Fruit fly (Drosophila melanogaster) whole organism, embryonic: ENCODE measurements around the gene Cpr11A.

Source experiments
- Atf-2 ChIP-seq: fragments of 200-800 bp; sonication (Bioruptor generic); optimal IDR thresholded peaks from 2 replicates; lab custom pipeline; 2016; ENCODE audit warnings: missing biosample characterization, missing genetic modification characterization
- Atf3 ChIP-seq: fragments of 200-800 bp; sonication (Bioruptor generic); optimal IDR thresholded peaks from 3 replicates; lab custom pipeline; 2016; ENCODE audit warnings: missing biosample characterization, missing genetic modification characterization
- B-H1 ChIP-seq: fragments of 200-800 bp; sonication (Bioruptor generic); IDR thresholded peaks from 3 replicates; pipeline ENCODE4 v1.3.6; 2022; ENCODE audit warnings: missing biosample characterization, missing genetic modification characterization
- CG10543 ChIP-seq: fragments of 200-800 bp; sonication (Bioruptor generic); optimal IDR thresholded peaks from 3 replicates; lab custom pipeline; 2017; ENCODE audit warnings: missing biosample characterization, mild to moderate bottlenecking, missing genetic modification characterization, moderate library complexity
- CG15011 ChIP-seq: fragments of 200-800 bp; sonication (Bioruptor generic); optimal IDR thresholded peaks from 3 replicates; lab custom pipeline; 2018; ENCODE audit warnings: missing biosample characterization, mild to moderate bottlenecking, missing genetic modification characterization
- CG16813 ChIP-seq: fragments of 200-800 bp; sonication (Bioruptor generic); IDR thresholded peaks from 3 replicates; pipeline ENCODE4 v1.3.6; 2022; ENCODE audit warnings: missing biosample characterization, missing genetic modification characterization; ENCODE audit not compliant: partially characterized antibody
- CG17568 ChIP-seq: fragments of 200-800 bp; sonication (Bioruptor generic); optimal IDR thresholded peaks from 2 replicates; lab custom pipeline; 2018; ENCODE audit warnings: missing biosample characterization, mild to moderate bottlenecking, missing genetic modification characterization, moderate library complexity
- CG17612 ChIP-seq: fragments of 200-800 bp; sonication (Bioruptor generic); IDR thresholded peaks from 2 replicates; pipeline ENCODE4 v1.3.6; 2022; ENCODE audit warnings: missing biosample characterization, missing genetic modification characterization
- CG2129 ChIP-seq: fragments of 200-800 bp; sonication (Bioruptor generic); IDR thresholded peaks from 2 replicates; pipeline ENCODE4 v1.3.6; 2022; ENCODE audit warnings: missing biosample characterization, missing genetic modification characterization; ENCODE audit not compliant: partially characterized antibody
- CG2889 ChIP-seq: fragments of 200-800 bp; sonication (Bioruptor generic); IDR thresholded peaks from 3 replicates; pipeline ENCODE4 v1.3.6; 2022; ENCODE audit warnings: missing biosample characterization, missing genetic modification characterization
- CG31365 ChIP-seq: fragments of 200-800 bp; sonication (Bioruptor generic); optimal IDR thresholded peaks from 2 replicates; lab custom pipeline; 2018; ENCODE audit warnings: missing biosample characterization, mild to moderate bottlenecking, missing genetic modification characterization
- CG3163 ChIP-seq: fragments of 200-800 bp; sonication (Bioruptor generic); optimal IDR thresholded peaks from 3 replicates; lab custom pipeline; 2016; ENCODE audit warnings: missing biosample characterization, missing genetic modification characterization
- CG33557 ChIP-seq: fragments of 200-800 bp; sonication (Bioruptor generic); optimal IDR thresholded peaks from 2 replicates; lab custom pipeline; 2019; ENCODE audit warnings: missing biosample characterization, mild to moderate bottlenecking, missing genetic modification characterization, moderate library complexity
- CG34422 ChIP-seq: fragments of 200-800 bp; sonication (Bioruptor generic); IDR thresholded peaks from 3 replicates; pipeline ENCODE4 v1.3.6; 2022; ENCODE audit warnings: missing biosample characterization, missing genetic modification characterization
- CG4404 ChIP-seq: fragments of 200-800 bp; sonication (Bioruptor generic); IDR thresholded peaks from 2 replicates; pipeline ENCODE4 v1.3.6; 2022; ENCODE audit warnings: missing biosample characterization, missing genetic modification characterization
- CG5953 ChIP-seq: fragments of 200-800 bp; sonication (Bioruptor generic); IDR thresholded peaks from 2 replicates; pipeline ENCODE4 v1.3.6; 2022; ENCODE audit warnings: missing biosample characterization, missing genetic modification characterization
- CG6654 ChIP-seq: fragments of 200-800 bp; sonication (Bioruptor generic); optimal IDR thresholded peaks from 2 replicates; lab custom pipeline; 2017; ENCODE audit warnings: missing biosample characterization, mild to moderate bottlenecking, missing genetic modification characterization
- CG8944 ChIP-seq: fragments of 200-800 bp; sonication (Bioruptor generic); optimal IDR thresholded peaks from 3 replicates; lab custom pipeline; 2016; ENCODE audit warnings: missing biosample characterization, missing genetic modification characterization
- Dek ChIP-seq: fragments of 200-800 bp; sonication (Bioruptor generic); optimal IDR thresholded peaks from 3 replicates; lab custom pipeline; 2019; ENCODE audit warnings: missing biosample characterization, mild to moderate bottlenecking, missing genetic modification characterization, moderate library complexity
- Doc2 ChIP-seq: fragments of 200-800 bp; sonication (Bioruptor generic); IDR thresholded peaks from 2 replicates; pipeline ENCODE4 v1.3.6; 2022; ENCODE audit warnings: missing biosample characterization, missing genetic modification characterization
- E2f2 ChIP-seq: fragments of 200-800 bp; sonication (Bioruptor generic); IDR thresholded peaks from 2 replicates; pipeline ENCODE4 v1.3.6; 2022; ENCODE audit warnings: missing biosample characterization, missing genetic modification characterization
- Hey ChIP-seq: fragments of 200-800 bp; sonication (Bioruptor generic); optimal IDR thresholded peaks from 3 replicates; lab custom pipeline; 2018; ENCODE audit warnings: missing biosample characterization, mild to moderate bottlenecking, missing genetic modification characterization
- Hr51 ChIP-seq, 2 experiments: fragments of 200-800 bp; sonication (Bioruptor generic); optimal IDR thresholded peaks; 2 replicates in 1 of 2; 3 replicates in 1 of 2; lab custom pipeline; 2016 to 2018; ENCODE audit warnings: missing biosample characterization in 2 of 2, missing genetic modification characterization in 2 of 2, mild to moderate bottlenecking in 1 of 2, moderate library complexity in 1 of 2
- Jarid2 ChIP-seq: fragments of 200-800 bp; sonication (Bioruptor generic); optimal IDR thresholded peaks from 3 replicates; lab custom pipeline; 2017; ENCODE audit warnings: mild to moderate bottlenecking, missing biosample characterization, missing genetic modification reagents, missing genetic modification characterization
- Mad ChIP-seq: fragments of 200-800 bp; sonication (Bioruptor generic); optimal IDR thresholded peaks from 2 replicates; lab custom pipeline; 2016; ENCODE audit warnings: missing biosample characterization, missing genetic modification characterization
- NfI ChIP-seq: fragments of 200-800 bp; sonication (Bioruptor generic); optimal IDR thresholded peaks from 3 replicates; lab custom pipeline; 2018; ENCODE audit warnings: missing biosample characterization, mild to moderate bottlenecking, missing genetic modification characterization, moderate library complexity
- Rfx ChIP-seq: fragments of 200-800 bp; sonication (Bioruptor generic); IDR thresholded peaks from 2 replicates; pipeline ENCODE4 v1.3.6; 2022; ENCODE audit warnings: missing biosample characterization, missing genetic modification characterization
- Sox100B ChIP-seq: fragments of 200-800 bp; sonication (Bioruptor generic); optimal IDR thresholded peaks from 3 replicates; lab custom pipeline; 2018; ENCODE audit warnings: missing biosample characterization, mild to moderate bottlenecking, missing genetic modification characterization
- Spps ChIP-seq: fragments of 200-800 bp; sonication (Bioruptor generic); optimal IDR thresholded peaks from 2 replicates; lab custom pipeline; 2018; ENCODE audit warnings: missing biosample characterization, mild to moderate bottlenecking, missing genetic modification characterization
- Trl ChIP-seq, 3 experiments: fragments of >200 bp in 2 of 3; fragments of 200-800 bp in 1 of 3; sonication (Bioruptor generic) in 1 of 3; optimal IDR thresholded peaks; 2 replicates in 1 of 3; 3 replicates in 2 of 3; lab custom pipeline; 2016 to 2017; ENCODE audit warnings: missing biosample characterization in 1 of 3, missing genetic modification characterization in 1 of 3
- ash1 ChIP-seq: fragments of 200-800 bp; sonication (Bioruptor generic); optimal IDR thresholded peaks from 2 replicates; lab custom pipeline; 2018; ENCODE audit warnings: missing biosample characterization, mild to moderate bottlenecking, missing genetic modification characterization
- cato ChIP-seq: fragments of 200-800 bp; sonication (Bioruptor generic); optimal IDR thresholded peaks from 2 replicates; lab custom pipeline; 2016; ENCODE audit warnings: missing biosample characterization, missing genetic modification characterization, borderline replicate concordance
- caup ChIP-seq: fragments of 200-800 bp; sonication (Bioruptor generic); optimal IDR thresholded peaks from 3 replicates; lab custom pipeline; 2017; ENCODE audit warnings: missing biosample characterization, mild to moderate bottlenecking, missing genetic modification characterization, moderate library complexity; ENCODE audit not compliant: severe bottlenecking
- cg ChIP-seq: fragments of 200-800 bp; sonication (Bioruptor generic); optimal IDR thresholded peaks from 3 replicates; lab custom pipeline; 2019; ENCODE audit warnings: missing biosample characterization, mild to moderate bottlenecking, missing genetic modification characterization, moderate library complexity
- chinmo ChIP-seq: fragments of 200-800 bp; sonication (Bioruptor generic); IDR thresholded peaks from 4 replicates; pipeline ENCODE4 v1.3.6; 2022; ENCODE audit warnings: missing biosample characterization, missing genetic modification characterization; ENCODE audit not compliant: partially characterized antibody
- corto ChIP-seq: fragments of 200-800 bp; sonication (Bioruptor generic); optimal IDR thresholded peaks from 2 replicates; lab custom pipeline; 2016; ENCODE audit warnings: missing biosample characterization, mild to moderate bottlenecking, missing genetic modification characterization, moderate library complexity
- crp ChIP-seq, 2 experiments: fragments of 200-800 bp; sonication (Bioruptor generic); optimal IDR thresholded peaks; 2 replicates in 1 of 2; 3 replicates in 1 of 2; lab custom pipeline; 2017; ENCODE audit warnings: missing biosample characterization in 2 of 2, missing genetic modification characterization in 2 of 2, mild to moderate bottlenecking in 1 of 2, moderate library complexity in 1 of 2
- fd64A ChIP-seq: fragments of 200-800 bp; sonication (Bioruptor generic); optimal IDR thresholded peaks from 3 replicates; lab custom pipeline; 2018; ENCODE audit warnings: missing biosample characterization, mild to moderate bottlenecking, missing genetic modification characterization
- fru ChIP-seq: fragments of >200 bp; optimal IDR thresholded peaks from 2 replicates; lab custom pipeline; 2017
- h ChIP-seq: fragments of >200 bp; optimal IDR thresholded peaks from 2 replicates; lab custom pipeline; 2017
- hbn ChIP-seq: fragments of 200-800 bp; sonication (Bioruptor generic); IDR thresholded peaks from 2 replicates; pipeline ENCODE4 v1.3.6; 2022; ENCODE audit warnings: missing biosample characterization, missing genetic modification characterization; ENCODE audit not compliant: partially characterized antibody
- lab ChIP-seq: fragments of 200-800 bp; sonication (Bioruptor generic); optimal IDR thresholded peaks from 3 replicates; lab custom pipeline; 2017; ENCODE audit warnings: missing biosample characterization, missing genetic modification characterization, mild to moderate bottlenecking, moderate library complexity, missing genetic modification reagents
- salm ChIP-seq: fragments of 200-800 bp; sonication (Bioruptor generic); optimal IDR thresholded peaks from 2 replicates; lab custom pipeline; 2018; ENCODE audit warnings: missing biosample characterization, mild to moderate bottlenecking, missing genetic modification characterization
- sna ChIP-seq: fragments of 200-800 bp; sonication (Bioruptor generic); IDR thresholded peaks from 2 replicates; pipeline ENCODE4 v1.3.6; 2022; ENCODE audit warnings: missing biosample characterization, missing genetic modification characterization; ENCODE audit not compliant: partially characterized antibody
- tin ChIP-seq: fragments of 200-800 bp; sonication (Bioruptor generic); optimal IDR thresholded peaks from 3 replicates; lab custom pipeline; 2016; ENCODE audit warnings: missing biosample characterization, missing genetic modification characterization
- trem ChIP-seq: fragments of 200-800 bp; optimal IDR thresholded peaks from 3 replicates; lab custom pipeline; 2019; ENCODE audit warnings: missing biosample characterization, mild to moderate bottlenecking, missing genetic modification characterization, moderate library complexity
- tup ChIP-seq: fragments of 200-800 bp; sonication (Bioruptor generic); optimal IDR thresholded peaks from 2 replicates; lab custom pipeline; 2016; ENCODE audit warnings: missing biosample characterization, mild to moderate bottlenecking, missing genetic modification characterization, moderate library complexity

Gene Cpr11A

dm6 chrX:12471408-12471807 lies 15.4 kb upstream of the Cpr11A start (continued):
- TF ChIP-seq Trl (optimal IDR thresholded peaks at IDR 0.05; lab: Kevin White, UChicago), result peak; percentile 73 to 75
- TF ChIP-seq Trl (GFP tag; optimal IDR thresholded peaks at IDR 0.05; lab: Kevin White, UChicago), result no peak
- TF ChIP-seq CG3163 (GFP tag; lab: Kevin White, UChicago), result peak; percentile 29
- TF ChIP-seq caup, result peak; percentile 3
- TF ChIP-seq chinmo (GFP tag; lab: Robert Waterston, UW), result 0 out of 4 replicates have a peak, but pooled peaks have one; percentile 59
- no peak for TF ChIP-seq CG17568 (GFP tag; lab: Kevin White, UChicago)
- TF ChIP-seq Rfx, result peak; percentile 19; the same call in 1 of the 2 replicates
- no peak for TF ChIP-seq fd64A
- TF ChIP-seq lab (GFP tag; lab: Kevin White, UChicago), result peak; percentile 15
- TF ChIP-seq Jarid2 (GFP tag; lab: Kevin White, UChicago), result peak; percentile 43
- TF ChIP-seq CG34422, result peak; percentile 38; the same call in 1 of the 3 replicates
- TF ChIP-seq Atf-2 (GFP tag; lab: Kevin White, UChicago), result no peak
- peak; percentile 18 for TF ChIP-seq CG10543 (GFP tag; lab: Kevin White, UChicago)
- no peak for TF ChIP-seq CG33557 (GFP tag; lab: Kevin White, UChicago)
- TF ChIP-seq cg (GFP tag; lab: Kevin White, UChicago), result peak; percentile 49
- peak; percentile 82 for TF ChIP-seq E2f2 (GFP tag; lab: Robert Waterston, UW)
- TF ChIP-seq, all 482 proteins: peak for 27

dm6 chrX:12472244-12472736 lies 14.5 kb upstream of the Cpr11A start:
- peak; percentile 9 for TF ChIP-seq CG8944 (GFP tag; lab: Kevin White, UChicago)
- TF ChIP-seq corto (GFP tag; lab: Kevin White, UChicago), result peak; percentile 89
- TF ChIP-seq trem (tag; lab: Kevin White, UChicago), result peak; percentile 81
- TF ChIP-seq Mad (GFP tag; lab: Kevin White, UChicago), result peak; percentile 81
- no peak for TF ChIP-seq h
- no peak for TF ChIP-seq CG16813 (GFP tag; lab: Robert Waterston, UW)
- TF ChIP-seq CG15011 (GFP tag; lab: Kevin White, UChicago), result peak; percentile 91
- peak; percentile 73 for TF ChIP-seq Spps
- peak; percentile 89 for TF ChIP-seq tin (GFP tag; lab: Kevin White, UChicago)
- peak; percentile 77 for TF ChIP-seq tup (GFP tag; lab: Kevin White, UChicago)
- peak; percentile 95 for TF ChIP-seq Sox100B (GFP tag; lab: Kevin White, UChicago)
- no peak for TF ChIP-seq fru
- peak; percentile 88 for TF ChIP-seq CG17612
- peak; percentile 60; the same call in 1 of the 2 replicates for TF ChIP-seq CG5953 (GFP tag; lab: Robert Waterston, UW)
- TF ChIP-seq salm (tag; lab: Kevin White, UChicago), result peak; percentile 85
- no peak for TF ChIP-seq sna (GFP tag; lab: Robert Waterston, UW)
- no peak for TF ChIP-seq Atf3 (GFP tag; lab: Kevin White, UChicago)
- peak; percentile 64 for TF ChIP-seq Hey (tag; lab: Kevin White, UChicago)
- TF ChIP-seq Doc2 (GFP tag; lab: Robert Waterston, UW), result peak; percentile 66
- peak; percentile 90 for TF ChIP-seq B-H1 (GFP tag; lab: Robert Waterston, UW)
- peak; percentile 85 for TF ChIP-seq CG4404 (GFP tag; lab: Robert Waterston, UW)
- peak; percentile 55 to 96 for TF ChIP-seq Hr51 (GFP tag; optimal IDR thresholded peaks at IDR 0.05; lab: Kevin White, UChicago)
- peak; percentile 73 for TF ChIP-seq fd64A
- peak; percentile 76 for TF ChIP-seq CG6654 (GFP tag; lab: Kevin White, UChicago)
- no peak for TF ChIP-seq CG2129 (GFP tag; lab: Robert Waterston, UW)
- TF ChIP-seq CG31365, result peak; percentile 68
- TF ChIP-seq crp (GFP tag; optimal IDR thresholded peaks at IDR 0.05; lab: Kevin White, UChicago), result peak in 1 of 2 experiments; percentile 53
- peak; percentile 93 for TF ChIP-seq CG2889 (GFP tag; lab: Robert Waterston, UW)
- TF ChIP-seq ash1, result peak; percentile 66
- TF ChIP-seq cato (GFP tag; lab: Kevin White, UChicago), result peak; percentile 73
- peak; percentile 92 for TF ChIP-seq NfI (GFP tag; lab: Kevin White, UChicago)
- peak; percentile 97 for TF ChIP-seq lab (GFP tag; lab: Kevin White, UChicago)
- TF ChIP-seq caup, result peak; percentile 95
- peak; percentile 93 for TF ChIP-seq Dek (tag; lab: Kevin White, UChicago)
- peak; percentile 36 for TF ChIP-seq Atf-2 (GFP tag; lab: Kevin White, UChicago)
- no peak for TF ChIP-seq hbn (GFP tag; lab: Robert Waterston, UW)
